Worm (Caenorhabditis elegans): ENCODE results near the gene Y75B8A.28.

DNA sequence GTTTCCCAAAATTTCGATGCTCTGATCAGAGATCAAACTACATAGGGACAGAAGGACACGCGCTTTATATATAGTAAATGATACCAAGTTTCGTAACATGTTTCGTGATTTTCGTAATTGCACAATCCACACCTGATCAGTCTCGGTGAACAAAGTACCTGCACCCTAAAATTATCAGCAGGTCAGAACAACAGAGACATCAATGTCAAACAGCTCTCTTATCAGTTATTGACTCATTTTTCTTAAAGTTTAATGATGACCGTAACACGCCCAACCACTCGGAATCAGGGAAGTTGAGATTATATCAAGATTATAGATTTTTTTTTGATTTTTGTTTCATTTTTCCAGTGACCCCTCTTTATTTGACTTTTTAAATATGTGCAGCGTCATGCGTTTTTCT, 1.4 kb upstream of the Y75B8A.28 start:
- TF ChIP-seq nhr-12 (tag; optimal IDR thresholded peaks at IDR 0.05) (no peak), unc-62 (GFP tag; optimal IDR thresholded peaks at IDR 0.05) (no peak), unc-39 (tag; optimal IDR thresholded peaks at IDR 0.05) (no peak), lsy-2 (tag; optimal IDR thresholded peaks at IDR 0.05) (no peak), snpc-4 (tag; optimal IDR thresholded peaks at IDR 0.05) (no peak), elt-1 (tag; optimal IDR thresholded peaks at IDR 0.05; ENCODE audit: borderline replicate concordance, insufficient read depth) (no peak), ces-1 (GFP tag; optimal IDR thresholded peaks at IDR 0.05) (no peak)

Measured in whole organism, mixed stage, embryonic.